Worm (Caenorhabditis elegans) whole organism, early embryonic: ENCODE data around the gene wht-3.

Experiments
- ceh-13 ChIP-seq: fragments of 200-800 bp; sonication (Bioruptor generic); optimal IDR thresholded peaks from 2 replicates; lab custom pipeline; 2018; ENCODE audit warnings: mild to moderate bottlenecking, missing genetic modification characterization, missing compliant biosample characterization
- ets-7 ChIP-seq: sonication (generic microtip); optimal IDR thresholded peaks from 2 replicates; lab custom pipeline; 2016; ENCODE audit warnings: missing genotype, missing genetic modification characterization, missing compliant biosample characterization

DNA sequence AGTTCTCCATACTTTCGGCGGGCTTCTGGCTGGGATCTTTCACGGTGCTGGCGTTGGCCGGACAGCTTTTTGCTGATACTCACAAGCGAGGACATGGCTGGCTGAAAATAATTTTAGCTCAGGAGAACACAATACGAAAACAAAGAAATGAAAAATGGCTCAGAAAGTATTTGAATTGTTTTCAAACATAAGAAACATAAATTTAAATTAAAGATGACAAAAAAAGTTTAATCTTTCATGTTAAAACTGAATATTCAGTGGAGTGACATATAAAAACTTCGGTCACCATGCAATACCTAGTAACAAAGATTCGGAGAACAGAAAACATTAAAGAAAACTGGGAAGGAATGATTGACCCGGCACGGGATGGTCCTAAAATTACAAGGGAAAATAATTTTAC, 27.2 kb upstream of the wht-3 start, which contains the start of gene C16C10.2:
- TF ChIP-seq ceh-13 = no peak
- no peak for TF ChIP-seq ets-7
